Worm (Caenorhabditis elegans): ENCODE measurements around the gene DH11.2.

Gene DH11.2

DNA sequence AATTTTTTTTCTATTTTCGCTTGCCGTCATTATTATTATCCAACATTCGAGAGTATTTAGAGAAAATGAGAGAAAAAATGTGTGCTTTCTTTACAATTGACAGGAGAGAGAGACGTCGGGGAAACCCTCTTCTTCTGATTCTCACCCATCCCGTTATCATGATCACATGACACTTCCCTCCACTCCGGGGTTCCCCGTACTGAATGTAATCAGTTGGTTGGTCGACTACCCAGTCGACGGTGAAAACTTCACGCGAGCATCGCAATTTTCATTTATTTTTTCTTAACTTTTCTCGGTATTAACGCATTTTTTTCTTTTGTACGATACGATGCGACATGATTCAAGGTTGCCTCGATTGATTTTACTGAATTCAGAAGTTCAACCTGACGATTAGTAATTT is 3.6 kb downstream of the DH11.2 start (continued):
- TF ChIP-seq daf-16 (GFP tag; optimal IDR thresholded peaks at IDR 0.05) = peak in 1 of 2 experiments; percentile 39
- TF ChIP-seq daf-16 (tag; optimal IDR thresholded peaks at IDR 0.05) = peak; percentile 20
- no peak for TF ChIP-seq R02D3.7 (tag; optimal IDR thresholded peaks at IDR 0.05)
- no peak for TF ChIP-seq snpc-4 (tag; optimal IDR thresholded peaks at IDR 0.05)
- peak; percentile 69 for TF ChIP-seq dve-1 (tag; optimal IDR thresholded peaks at IDR 0.05; ENCODE audit: insufficient read depth)
- TF ChIP-seq ama-1 (optimal IDR thresholded peaks at IDR 0.05) = peak; percentile 57
- TF ChIP-seq php-3 (GFP tag; IDR thresholded peaks at IDR 0.05) = no peak
- TF ChIP-seq T26A8.4 (GFP tag; IDR thresholded peaks at IDR 0.05) = peak; percentile 15; the same call in 1 of the 2 replicates
- no peak for TF ChIP-seq nhr-111 (GFP tag; optimal IDR thresholded peaks at IDR 0.05)
- TF ChIP-seq rbr-2 (tag; optimal IDR thresholded peaks at IDR 0.05) = no peak
- TF ChIP-seq Y75B8A.6 (GFP tag; IDR thresholded peaks at IDR 0.05) = no peak
- no peak for TF ChIP-seq spr-1 (tag; optimal IDR thresholded peaks at IDR 0.05)
- TF ChIP-seq duxl-1 (tag; optimal IDR thresholded peaks at IDR 0.05; ENCODE audit: poor library complexity) = no peak
- TF ChIP-seq unc-39 (tag; optimal IDR thresholded peaks at IDR 0.05) = no peak
- peak; percentile 79 for TF ChIP-seq hlh-30 (tag; optimal IDR thresholded peaks at IDR 0.05; ENCODE audit: insufficient read depth)
- no peak for TF ChIP-seq nhr-237 (tag; optimal IDR thresholded peaks at IDR 0.05)
- no peak for TF ChIP-seq spr-3 (GFP tag; optimal IDR thresholded peaks at IDR 0.05)
- peak; percentile 34; the same call in 1 of the 2 replicates for TF ChIP-seq pha-4 (GFP tag; IDR thresholded peaks at IDR 0.05)
- TF ChIP-seq pha-4 (tag; optimal IDR thresholded peaks at IDR 0.05) = no peak
- TF ChIP-seq hmg-1.1 (GFP tag; IDR thresholded peaks at IDR 0.05) = no peak
- TF ChIP-seq F37D6.2 (tag; optimal IDR thresholded peaks at IDR 0.05) = no peak
- TF ChIP-seq zfp-3 (GFP tag; conservative IDR thresholded peaks at IDR 0.05) = no peak
- no peak for TF ChIP-seq ztf-7 (tag; optimal IDR thresholded peaks at IDR 0.05)
- no peak for TF ChIP-seq F44E2.7 (GFP tag; IDR thresholded peaks at IDR 0.05)
- no peak for TF ChIP-seq set-16 (GFP tag; IDR thresholded peaks at IDR 0.05)
- TF ChIP-seq daf-19 (GFP tag; conservative IDR thresholded peaks at IDR 0.05) = no peak
- TF ChIP-seq nhr-11 (tag; optimal IDR thresholded peaks at IDR 0.05) = peak; percentile 35
- TF ChIP-seq nhr-42 (GFP tag; IDR thresholded peaks at IDR 0.05) = no peak
- no peak for TF ChIP-seq ZK337.2 (GFP tag; IDR thresholded peaks at IDR 0.05)
- TF ChIP-seq mxl-3 (GFP tag; optimal IDR thresholded peaks at IDR 0.05) = no peak
- TF ChIP-seq ctbp-1 (GFP tag; IDR thresholded peaks at IDR 0.05) = no peak
- no peak for TF ChIP-seq sdz-12 (GFP tag; optimal IDR thresholded peaks at IDR 0.05)
- TF ChIP-seq pqm-1 (tag; optimal IDR thresholded peaks at IDR 0.05) = peak; percentile 11
- 0 out of 2 replicates have a peak, but pooled peaks have one; percentile 7 for TF ChIP-seq D1046.2 (GFP tag; IDR thresholded peaks at IDR 0.05)
- TF ChIP-seq aly-2 (tag; optimal IDR thresholded peaks at IDR 0.05) = no peak
- no peak for TF ChIP-seq unc-62 (GFP tag; optimal IDR thresholded peaks at IDR 0.05 in 1 of 2)
- TF ChIP-seq unc-62 (tag; optimal IDR thresholded peaks at IDR 0.05) = no peak
- no peak for TF ChIP-seq unc-130 (GFP tag; optimal IDR thresholded peaks at IDR 0.05)
- no peak for TF ChIP-seq ceh-44 (GFP tag; IDR thresholded peaks at IDR 0.05)
- no peak for TF ChIP-seq lin-15B (tag; optimal IDR thresholded peaks at IDR 0.05)
- TF ChIP-seq cey-2 (tag; optimal IDR thresholded peaks at IDR 0.05; ENCODE audit: borderline replicate concordance, insufficient read depth) = no peak
- no peak for TF ChIP-seq nhr-41 (GFP tag; IDR thresholded peaks at IDR 0.05)
- TF ChIP-seq nhr-102 (tag; optimal IDR thresholded peaks at IDR 0.05) = no peak
- no peak for TF ChIP-seq dmd-9 (GFP tag; IDR thresholded peaks at IDR 0.05)
- peak; percentile 70 for TF ChIP-seq nhr-48 (tag; optimal IDR thresholded peaks at IDR 0.05)
- TF ChIP-seq vab-7 (GFP tag; IDR thresholded peaks at IDR 0.05) = no peak
- no peak for TF ChIP-seq Y105C5A.15 (GFP tag; IDR thresholded peaks at IDR 0.05)
- no peak for TF ChIP-seq daf-8 (GFP tag; IDR thresholded peaks at IDR 0.05)
- TF ChIP-seq lsy-2 (tag; optimal IDR thresholded peaks at IDR 0.05) = peak; percentile 22 to 41
- TF ChIP-seq nhr-76 (tag; optimal IDR thresholded peaks at IDR 0.05) = no peak
- TF ChIP-seq hlh-11 (tag; optimal IDR thresholded peaks at IDR 0.05) = peak; percentile 80
- TF ChIP-seq lin-29 (GFP tag; IDR thresholded peaks at IDR 0.05) = no peak
- no peak for TF ChIP-seq lin-13 (GFP tag; optimal IDR thresholded peaks at IDR 0.05)
